Worm (Caenorhabditis elegans) whole organism, dauer: Measurements from ENCODE around the gene ZC443.4.

Experiments
- unc-62 ChIP-seq: sonication (generic microtip); optimal IDR thresholded peaks from 2 replicates; lab custom pipeline; 2017; ENCODE audit warnings: missing biosample characterization, missing genetic modification reagents, missing genetic modification characterization

Gene ZC443.4

DNA sequence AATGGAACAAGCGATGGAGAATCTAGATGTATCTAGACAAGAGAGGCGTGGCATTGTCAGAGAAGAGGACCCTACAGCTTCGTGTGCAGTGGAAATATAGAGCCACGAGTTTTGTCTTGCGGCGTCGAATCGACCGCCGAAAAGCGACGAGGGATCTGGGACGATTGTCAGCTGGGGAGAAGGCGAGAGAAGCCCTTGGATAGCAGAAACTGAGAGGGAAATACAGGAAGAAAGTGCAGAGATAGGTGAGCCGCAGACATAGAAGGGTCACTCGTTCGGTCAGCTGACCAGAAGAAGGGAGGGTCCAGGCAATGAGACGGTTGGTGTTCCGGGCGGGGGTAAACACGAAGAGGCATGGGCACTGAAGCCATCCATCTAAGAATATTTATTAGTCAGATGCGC lies 5.2 kb downstream of the ZC443.4 start:
- no peak for TF ChIP-seq unc-62 (GFP tag; lab: Kevin White, UChicago)

DNA sequence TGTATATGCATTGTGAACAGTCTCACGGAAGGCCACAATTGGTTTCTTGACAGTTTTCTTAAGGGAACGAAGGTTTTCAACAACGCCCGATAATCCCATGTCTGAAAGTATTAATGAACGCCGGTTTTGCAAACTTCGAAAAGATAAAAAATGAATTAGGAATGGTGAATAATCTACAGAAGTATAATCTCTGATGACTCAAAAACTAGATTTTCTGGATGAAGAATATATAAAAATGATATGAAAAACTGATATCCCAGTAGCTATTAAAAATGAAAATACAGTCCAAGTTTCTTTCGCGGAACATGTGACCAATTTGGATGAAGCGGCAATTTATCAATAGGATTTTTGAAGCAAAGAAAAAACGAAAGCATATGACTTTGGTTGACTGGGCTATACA lies 5.7 kb downstream of the ZC443.4 start, which contains the start of gene ZC443.3:
TSS of gene ZC443.3 (minus strand) at position 101 of the 400 bp plus-strand sequence.
- TF ChIP-seq unc-62 (GFP tag; lab: Kevin White, UChicago) = no peak

DNA sequence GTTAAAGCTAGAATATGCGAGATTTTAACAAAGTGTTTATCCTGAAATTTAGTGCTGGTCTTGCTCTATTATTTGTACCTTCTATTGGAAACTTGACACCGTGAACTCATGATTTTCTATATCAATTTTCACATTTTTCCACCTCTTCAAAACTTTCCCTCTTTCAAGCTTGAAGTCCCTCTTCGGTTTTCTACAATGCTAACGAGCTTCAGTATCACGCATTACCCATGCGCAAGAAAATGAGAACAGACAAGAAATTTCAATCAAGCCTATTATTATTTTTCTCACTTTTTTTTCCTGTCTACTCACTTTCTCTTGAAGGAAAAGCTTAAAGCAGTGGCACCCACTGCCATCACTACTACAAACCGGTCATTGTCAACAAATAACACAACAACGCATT lies 7.9 kb downstream of the ZC443.4 start:
- no peak for TF ChIP-seq unc-62 (GFP tag; lab: Kevin White, UChicago)

DNA sequence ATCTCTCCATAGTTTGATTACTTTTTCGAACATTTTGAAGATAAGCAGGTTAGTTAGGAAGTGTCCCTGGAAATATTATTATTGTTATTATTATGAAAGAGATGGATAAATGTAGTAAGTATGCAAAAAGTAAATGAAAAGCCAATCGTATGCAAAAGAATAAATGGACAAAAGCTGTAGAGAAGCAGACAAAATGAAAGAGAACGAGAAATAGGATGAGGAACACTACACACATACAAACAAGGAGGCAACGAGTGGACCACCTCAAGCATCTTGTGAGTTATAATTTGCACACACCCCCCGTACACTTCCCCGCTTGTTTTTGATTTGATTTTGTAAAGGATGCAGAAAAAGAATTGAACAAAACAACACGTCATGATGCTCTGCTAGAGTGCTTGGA lies 8.6 kb downstream of the ZC443.4 start, which contains the start of gene ZC443.2:
TSS of gene ZC443.2 (minus strand) at position 67 of the 400 bp plus-strand sequence.
- no peak for TF ChIP-seq unc-62 (GFP tag; lab: Kevin White, UChicago)

DNA sequence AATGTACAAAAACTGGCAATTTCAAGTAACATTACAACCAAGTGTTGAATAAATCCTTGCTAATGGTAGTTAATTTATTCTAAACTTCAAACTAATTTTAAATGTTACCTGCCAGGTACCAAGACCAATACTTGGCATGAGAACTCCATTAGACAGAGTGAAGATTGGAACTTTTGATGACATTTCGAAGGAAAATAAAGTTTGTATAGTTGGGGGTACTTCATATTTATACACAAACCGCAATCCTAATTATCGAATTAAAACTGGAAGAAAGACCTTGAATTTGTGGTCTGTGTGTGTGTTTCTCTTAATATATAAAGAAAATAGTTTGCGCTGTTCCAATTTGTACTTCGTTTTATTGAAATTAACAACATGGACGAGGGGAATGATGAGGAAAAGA lies 9.8 kb downstream of the ZC443.4 start, which contains the start of gene ZC443.1:
TSS of gene ZC443.1 (minus strand) at position 205 of the 400 bp plus-strand sequence.
- no peak for TF ChIP-seq unc-62 (GFP tag; lab: Kevin White, UChicago)

DNA sequence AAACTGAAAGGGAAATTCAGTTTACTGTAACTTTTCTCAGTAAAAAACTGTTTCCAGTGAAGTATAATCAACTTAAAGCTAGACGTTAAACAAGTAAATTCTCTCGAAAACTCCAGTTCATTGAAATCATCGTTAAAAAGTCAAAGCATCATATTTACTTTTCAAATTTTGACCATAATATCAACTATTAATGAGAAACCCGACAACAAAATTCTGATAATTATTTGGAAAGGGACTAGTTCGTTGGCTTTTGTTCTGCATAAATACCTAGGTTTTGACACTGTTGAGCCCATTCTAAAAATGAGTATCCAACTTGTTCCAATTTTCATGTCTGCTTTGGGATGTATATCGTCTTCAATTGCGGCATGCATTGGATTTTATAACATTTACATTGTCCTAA lies 13.5 kb downstream of the ZC443.4 start, which contains the start of gene ZC443.7:
TSS of gene ZC443.7 (plus strand) at position 301 of the 400 bp plus-strand sequence.
- no peak for TF ChIP-seq unc-62 (GFP tag; lab: Kevin White, UChicago)

DNA sequence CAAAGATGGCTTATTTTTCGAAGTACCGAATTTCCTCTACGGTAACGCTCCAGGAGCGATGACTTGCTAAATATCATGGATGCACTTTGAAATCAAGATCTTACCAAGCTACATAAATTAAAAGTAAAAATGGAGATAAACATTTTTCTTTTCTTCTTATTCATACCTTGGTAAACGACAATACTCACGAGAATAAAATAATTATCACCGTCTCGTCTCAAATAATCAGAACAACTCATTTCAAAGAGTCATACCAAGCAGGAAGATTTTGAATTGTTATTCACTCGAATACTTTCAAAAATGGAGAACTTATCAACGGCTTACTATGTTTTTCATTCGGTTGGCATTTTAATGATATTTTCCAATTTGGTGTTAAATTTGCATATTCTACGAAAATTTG lies 16.4 kb downstream of the ZC443.4 start, which contains the start of gene srbc-45:
TSS of gene srbc-45 (plus strand) at position 301 of the 400 bp plus-strand sequence.
- no peak for TF ChIP-seq unc-62 (GFP tag; lab: Kevin White, UChicago)

DNA sequence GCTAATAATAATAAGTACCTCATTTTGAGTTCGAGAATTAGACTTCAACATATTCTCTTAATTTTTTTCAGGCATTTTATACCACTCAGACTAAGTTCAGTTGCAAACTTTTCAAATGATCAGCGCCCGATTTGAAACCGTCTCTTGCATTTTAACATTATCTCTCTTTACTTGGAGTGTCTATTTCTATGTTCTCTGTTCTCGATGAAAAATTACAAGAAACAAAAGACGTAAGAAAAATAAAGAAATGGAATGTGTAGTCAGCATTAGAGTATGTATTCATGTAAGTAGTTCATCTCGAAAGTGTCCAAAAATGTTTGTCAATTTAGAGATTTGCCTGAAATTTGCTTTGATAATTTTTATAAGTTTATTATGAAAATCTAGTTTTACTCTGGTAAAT lies 19.5 kb downstream of the ZC443.4 start, which contains the start of gene ugt-3:
TSS of gene ugt-3 (minus strand) at position 101 of the 400 bp plus-strand sequence.
- no peak for TF ChIP-seq unc-62 (GFP tag; lab: Kevin White, UChicago)

DNA sequence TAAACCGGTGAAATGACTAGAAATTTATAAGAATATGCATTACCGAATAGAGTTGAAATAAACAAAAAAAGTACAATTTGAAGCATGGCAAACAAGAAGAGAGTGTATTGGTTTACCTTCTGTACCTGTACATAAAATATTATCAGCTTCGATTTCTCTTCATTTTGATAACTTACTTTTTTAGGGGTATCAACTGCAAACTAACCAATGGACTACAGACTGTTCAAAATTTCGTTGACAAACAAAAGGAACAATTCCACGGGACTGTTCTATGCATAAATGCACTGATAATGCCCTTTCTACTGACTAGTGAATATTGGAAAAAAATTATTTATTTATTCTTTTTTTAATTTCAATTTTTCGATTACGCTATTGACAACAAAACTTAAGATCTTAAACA lies 21.7 kb downstream of the ZC443.4 start, which contains the start of gene ugt-6:
TSS of gene ugt-6 (minus strand) at position 233 of the 400 bp plus-strand sequence.
- TF ChIP-seq unc-62 (GFP tag; lab: Kevin White, UChicago) = no peak

DNA sequence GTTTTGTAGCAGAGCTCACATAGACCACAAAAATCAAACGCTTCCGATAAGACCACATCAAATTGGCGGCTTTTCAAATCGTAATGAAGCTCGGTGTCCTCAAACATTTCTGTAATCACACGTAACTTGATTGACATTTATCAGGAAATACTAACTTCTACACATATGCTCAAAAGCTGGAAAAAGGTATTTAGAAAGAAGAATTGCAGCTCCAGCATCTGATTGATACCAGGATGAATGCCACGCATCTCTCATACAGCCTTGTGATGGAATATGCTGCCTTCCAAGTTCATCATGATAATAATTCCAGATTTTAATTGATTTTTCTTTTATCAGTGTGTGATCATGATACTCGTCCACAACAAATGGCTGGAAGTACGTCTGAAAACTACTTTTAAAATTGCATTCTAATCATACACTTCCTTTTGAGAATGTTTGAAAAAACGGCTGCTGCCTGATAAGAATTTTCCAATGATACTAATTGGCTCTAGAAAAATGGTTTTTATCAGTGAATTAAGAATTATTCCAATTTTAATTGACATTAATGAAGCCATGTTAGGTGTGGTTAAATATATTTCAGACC lies 22.7 kb downstream of the ZC443.4 start:
- no peak for TF ChIP-seq unc-62 (GFP tag; lab: Kevin White, UChicago)

DNA sequence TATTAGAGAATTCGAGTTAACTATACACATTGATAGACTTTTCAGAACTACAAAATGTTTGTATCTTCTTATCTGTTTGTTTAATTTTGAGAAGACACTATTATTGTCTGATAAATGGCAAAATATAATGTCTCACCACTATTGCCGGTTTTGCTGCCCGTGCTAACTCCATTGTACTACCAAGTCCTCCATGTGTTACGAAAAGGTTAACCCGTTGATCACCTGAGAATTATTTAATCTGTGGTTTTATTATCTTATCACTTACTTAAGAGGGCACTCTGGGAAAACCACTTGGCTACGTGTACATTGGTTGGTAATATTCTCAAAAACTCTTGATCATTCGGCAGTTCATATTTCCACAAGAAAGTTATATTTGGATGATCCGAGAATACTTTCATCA lies 23.8 kb downstream of the ZC443.4 start:
- no peak for TF ChIP-seq unc-62 (GFP tag; lab: Kevin White, UChicago)

DNA sequence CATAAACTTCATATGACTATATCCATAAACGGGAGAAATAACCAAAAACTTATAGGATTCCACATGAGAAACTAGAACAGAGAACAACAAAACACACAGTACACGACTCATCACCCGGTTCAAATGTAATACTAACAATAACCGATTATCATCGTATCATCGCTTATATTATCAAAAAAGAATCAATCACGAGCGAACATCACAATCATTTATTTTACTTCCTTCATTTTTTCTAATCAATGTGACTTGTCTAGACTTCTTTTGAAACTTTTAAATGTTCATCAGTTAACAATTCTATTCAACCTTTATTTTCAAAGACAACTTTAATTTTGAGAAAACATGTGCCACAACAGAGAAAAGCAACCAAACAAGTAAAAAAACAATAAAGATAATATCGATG lies 24.5 kb downstream of the ZC443.4 start, which contains the start of gene ugt-4:
TSS of gene ugt-4 (minus strand) at position 141 of the 400 bp plus-strand sequence.
- no peak for TF ChIP-seq unc-62 (GFP tag; lab: Kevin White, UChicago)

DNA sequence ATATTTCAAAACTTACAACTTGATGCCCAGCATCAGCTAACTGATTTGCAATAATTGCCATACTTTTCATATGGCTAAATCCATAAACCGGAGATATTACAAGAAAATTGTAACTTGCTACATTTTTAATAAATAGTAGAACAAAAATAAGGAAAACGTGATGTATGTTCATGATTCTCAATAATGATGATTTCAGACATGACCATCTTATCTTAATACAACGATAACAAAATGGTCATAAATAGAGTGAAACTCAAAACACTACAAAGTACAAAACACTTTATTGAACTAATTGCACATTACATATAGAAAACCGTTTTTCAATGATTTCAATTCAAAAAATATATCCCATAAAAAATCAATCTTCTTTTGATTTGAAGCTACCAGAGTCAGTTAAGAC lies 26.9 kb downstream of the ZC443.4 start, which contains the start of gene ugt-5:
TSS of gene ugt-5 (minus strand) at position 214 of the 400 bp plus-strand sequence.
- no peak for TF ChIP-seq unc-62 (GFP tag; lab: Kevin White, UChicago)

DNA sequence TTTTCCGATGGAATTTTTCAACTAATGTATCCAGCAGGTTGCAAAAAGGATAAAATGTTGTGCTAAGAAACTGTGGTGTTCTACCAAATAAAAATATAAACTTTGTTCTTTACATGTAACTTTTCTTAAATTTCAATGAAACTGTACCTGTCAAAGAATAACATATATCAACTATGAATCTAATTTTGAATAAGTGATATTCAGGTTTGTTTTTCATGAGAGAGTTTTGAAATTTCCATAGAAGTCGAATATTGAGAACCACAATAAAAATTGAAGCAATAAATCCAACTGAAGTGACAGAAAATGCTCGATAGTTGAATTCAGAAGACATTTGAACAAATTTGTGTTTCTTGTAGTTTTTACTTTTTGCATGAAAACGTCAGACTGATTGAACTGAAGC lies 29.5 kb downstream of the ZC443.4 start, which contains the start of gene srbc-43:
TSS of gene srbc-43 (minus strand) at position 331 of the 400 bp plus-strand sequence.
- TF ChIP-seq unc-62 (GFP tag; lab: Kevin White, UChicago) = no peak

DNA sequence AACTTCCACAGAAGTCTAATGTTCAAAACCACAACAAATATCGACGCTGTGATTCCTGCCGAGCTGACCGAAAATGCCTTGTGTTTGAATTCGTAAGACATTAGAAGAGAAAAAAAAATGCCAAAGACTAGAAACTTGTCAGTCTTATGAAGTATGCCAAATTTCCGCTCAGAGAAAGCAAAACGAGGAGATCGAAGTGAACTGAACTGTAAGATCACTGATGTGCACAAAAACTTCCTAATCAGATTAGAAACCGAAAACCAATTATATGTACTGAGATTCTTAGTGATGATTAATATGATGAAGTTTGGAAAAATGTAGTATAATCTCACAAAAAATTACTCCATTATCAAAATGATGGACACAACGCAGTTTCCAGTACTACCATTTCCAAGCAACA lies 31.2 kb downstream of the ZC443.4 start, which contains the start of gene srbc-44:
TSS of gene srbc-44 (minus strand) at position 101 of the 400 bp plus-strand sequence.
- TF ChIP-seq unc-62 (GFP tag; lab: Kevin White, UChicago) = no peak

DNA sequence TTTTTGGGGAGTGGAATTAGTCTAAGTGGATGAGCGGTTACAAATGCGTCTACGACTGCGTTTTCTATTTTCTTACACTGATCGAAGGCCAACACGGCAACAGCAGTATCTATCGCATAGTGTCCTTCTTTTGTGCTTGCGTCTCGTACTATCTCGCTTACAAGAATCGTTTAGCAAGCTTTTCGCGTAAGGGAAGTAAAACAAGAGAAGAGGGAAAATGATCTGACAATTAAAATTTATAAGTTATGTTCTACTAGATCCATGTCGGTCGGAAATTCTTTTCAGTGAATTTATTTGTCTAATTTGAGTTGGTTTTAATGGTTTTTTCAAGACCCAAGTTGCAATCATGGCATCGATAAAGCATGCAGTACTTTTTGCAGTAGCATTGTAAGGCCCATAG lies 32.7 kb downstream of the ZC443.4 start, which contains the start of gene fkb-4:
TSS of gene fkb-4 (minus strand) at position 101 of the 400 bp plus-strand sequence.
- TF ChIP-seq unc-62 (GFP tag; lab: Kevin White, UChicago) = no peak
